Fruit fly (Drosophila melanogaster) whole organism, embryonic: ENCODE data around the gene Prx1.

Experiments used
- B-H2 ChIP-seq: fragments of 200-800 bp; sonication (Bioruptor generic); optimal IDR thresholded peaks from 2 replicates; lab custom pipeline; 2018; ENCODE audit warnings: missing biosample characterization, mild to moderate bottlenecking, missing genetic modification characterization
- CG11723 ChIP-seq: fragments of 200-800 bp; sonication (Bioruptor generic); optimal IDR thresholded peaks from 2 replicates; lab custom pipeline; 2017; ENCODE audit warnings: missing biosample characterization, mild to moderate bottlenecking, missing genetic modification characterization
- CG13123 ChIP-seq: fragments of 200-800 bp; sonication (Bioruptor generic); optimal IDR thresholded peaks from 2 replicates; lab custom pipeline; 2016; ENCODE audit warnings: missing biosample characterization, missing genetic modification characterization
- CG1529 ChIP-seq: fragments of 200-800 bp; sonication (Bioruptor generic); optimal IDR thresholded peaks from 3 replicates; lab custom pipeline; 2018; ENCODE audit warnings: missing biosample characterization, missing genetic modification characterization
- CG17385 ChIP-seq: fragments of 200-800 bp; sonication (Bioruptor generic); optimal IDR thresholded peaks from 3 replicates; lab custom pipeline; 2018; ENCODE audit warnings: missing biosample characterization, mild to moderate bottlenecking, missing genetic modification characterization
- CG18262 ChIP-seq: fragments of 200-800 bp; optimal IDR thresholded peaks from 3 replicates; lab custom pipeline; 2019; ENCODE audit warnings: missing biosample characterization, mild to moderate bottlenecking, missing genetic modification characterization, moderate library complexity
- CG2120 ChIP-seq: fragments of 200-800 bp; sonication (Bioruptor generic); optimal IDR thresholded peaks from 3 replicates; lab custom pipeline; 2016; ENCODE audit warnings: missing biosample characterization, missing genetic modification characterization
- CG2129 ChIP-seq: fragments of 200-800 bp; sonication (Bioruptor generic); IDR thresholded peaks from 2 replicates; pipeline ENCODE4 v1.3.6; 2022; ENCODE audit warnings: missing biosample characterization, missing genetic modification characterization; ENCODE audit not compliant: partially characterized antibody
- CG3726 ChIP-seq: fragments of 200-800 bp; sonication (Bioruptor generic); IDR thresholded peaks from 3 replicates; pipeline ENCODE4, ENCODE4 v1.3.6; 2022; ENCODE audit warnings: missing biosample characterization, missing genetic modification characterization
- CG7745 ChIP-seq: fragments of 200-800 bp; sonication (Bioruptor generic); optimal IDR thresholded peaks from 2 replicates; lab custom pipeline; 2018; ENCODE audit warnings: missing biosample characterization, mild to moderate bottlenecking, missing genetic modification characterization, moderate library complexity
- CG8281 ChIP-seq: fragments of 200-800 bp; sonication (Bioruptor generic); optimal IDR thresholded peaks from 2 replicates; lab custom pipeline; 2018; ENCODE audit warnings: missing biosample characterization, mild to moderate bottlenecking, missing genetic modification characterization, moderate library complexity
- CG8924 ChIP-seq: fragments of 200-800 bp; optimal IDR thresholded peaks from 3 replicates; lab custom pipeline; 2019; ENCODE audit warnings: missing biosample characterization, mild to moderate bottlenecking, missing genetic modification characterization, moderate library complexity
- CG9215 ChIP-seq: fragments of 200-800 bp; sonication (Bioruptor generic); IDR thresholded peaks from 2 replicates; pipeline ENCODE4 v1.3.6; 2022; ENCODE audit warnings: missing biosample characterization, missing genetic modification characterization
- D19A ChIP-seq: fragments of 200-800 bp; optimal IDR thresholded peaks from 3 replicates; lab custom pipeline; 2019; ENCODE audit warnings: missing biosample characterization, mild to moderate bottlenecking, missing genetic modification characterization, moderate library complexity
- Dfd ChIP-seq, 2 experiments: fragments of >200 bp; optimal IDR thresholded peaks; 2 replicates each; lab custom pipeline; 2017; ENCODE audit warnings: missing biosample characterization in 2 of 2, missing genetic modification characterization in 2 of 2
- Dip2 ChIP-seq: fragments of 200-800 bp; sonication (Bioruptor generic); IDR thresholded peaks from 2 replicates; pipeline ENCODE4 v1.3.6; 2022; ENCODE audit warnings: missing biosample characterization, missing genetic modification characterization
- Doc3 ChIP-seq: fragments of 200-800 bp; sonication (Bioruptor generic); IDR thresholded peaks from 3 replicates; pipeline ENCODE4 v1.3.6; 2022; ENCODE audit warnings: missing biosample characterization, missing genetic modification characterization; ENCODE audit not compliant: partially characterized antibody
- HLH3B ChIP-seq: fragments of 200-800 bp; sonication (Bioruptor generic); IDR thresholded peaks from 2 replicates; pipeline ENCODE4 v1.3.6; 2022; ENCODE audit warnings: missing biosample characterization, missing genetic modification characterization
- Hr3 ChIP-seq: fragments of 200-800 bp; sonication (Bioruptor generic); optimal IDR thresholded peaks from 3 replicates; lab custom pipeline; 2016; ENCODE audit warnings: missing biosample characterization, missing genetic modification characterization
- Hr78 ChIP-seq, 2 experiments: fragments of 200-800 bp in 1 of 2; fragments of >200 bp in 1 of 2; sonication (Bioruptor generic) in 1 of 2; optimal IDR thresholded peaks; 2 replicates each; lab custom pipeline; 2017 to 2019; ENCODE audit warnings: missing biosample characterization in 2 of 2, missing genetic modification characterization in 2 of 2, mild to moderate bottlenecking in 1 of 2, moderate library complexity in 1 of 2
- MESR4 ChIP-seq: fragments of 200-800 bp; sonication (Bioruptor generic); optimal IDR thresholded peaks from 2 replicates; lab custom pipeline; 2018; ENCODE audit warnings: missing biosample characterization, mild to moderate bottlenecking, missing genetic modification characterization, moderate library complexity
- Med ChIP-seq: fragments of 200-800 bp; sonication (Bioruptor generic); peaks from one replicate; lab custom pipeline; 2016; ENCODE audit warnings: missing biosample characterization, missing genetic modification characterization, mild to moderate bottlenecking, inconsistent platforms, moderate library complexity
- NFAT ChIP-seq: fragments of 200-800 bp; sonication (Bioruptor generic); IDR thresholded peaks from 2 replicates; pipeline ENCODE4 v1.3.6; 2022; ENCODE audit warnings: missing biosample characterization, missing genetic modification characterization
- Taf1 ChIP-seq: fragments of 200-800 bp; sonication (Bioruptor generic); IDR thresholded peaks from 2 replicates; pipeline ENCODE4 v1.3.6; 2022; ENCODE audit warnings: missing biosample characterization, missing genetic modification characterization
- ab ChIP-seq: fragments of 200-800 bp; sonication (Bioruptor generic); optimal IDR thresholded peaks from 2 replicates; lab custom pipeline; 2016; ENCODE audit warnings: missing biosample characterization, missing genetic modification characterization
- abd-A ChIP-seq: fragments of 200-800 bp; sonication (Bioruptor generic); optimal IDR thresholded peaks from 3 replicates; lab custom pipeline; 2019; ENCODE audit warnings: missing biosample characterization, mild to moderate bottlenecking, missing genetic modification characterization, moderate library complexity
- crol ChIP-seq: fragments of 200-800 bp; sonication (Bioruptor generic); IDR thresholded peaks from 2 replicates; pipeline ENCODE4 v1.3.6; 2022; ENCODE audit warnings: missing biosample characterization, missing genetic modification characterization
- dmrt11E ChIP-seq: fragments of 200-800 bp; sonication (Bioruptor generic); optimal IDR thresholded peaks from 3 replicates; lab custom pipeline; 2018; ENCODE audit warnings: missing biosample characterization, mild to moderate bottlenecking, missing genetic modification characterization, moderate library complexity
- esg ChIP-seq: fragments of 200-800 bp; sonication (Bioruptor generic); conservative IDR thresholded peaks from 2 replicates; pipeline ENCODE4 v1.3.6; 2022; ENCODE audit warnings: missing biosample characterization, missing genetic modification characterization
- fd102C ChIP-seq: fragments of 200-800 bp; sonication (Bioruptor generic); optimal IDR thresholded peaks from 2 replicates; lab custom pipeline; 2018; ENCODE audit warnings: missing biosample characterization, mild to moderate bottlenecking, missing genetic modification characterization, moderate library complexity
- fru ChIP-seq: fragments of >200 bp; optimal IDR thresholded peaks from 2 replicates; lab custom pipeline; 2017
- gem ChIP-seq: fragments of 200-800 bp; sonication (Bioruptor generic); optimal IDR thresholded peaks from 2 replicates; lab custom pipeline; 2019; ENCODE audit warnings: missing biosample characterization, mild to moderate bottlenecking, missing genetic modification characterization, moderate library complexity
- kni ChIP-seq: fragments of 200-800 bp; sonication (Bioruptor generic); optimal IDR thresholded peaks from 3 replicates; lab custom pipeline; 2017; ENCODE audit warnings: mild to moderate bottlenecking, missing biosample characterization, missing genetic modification reagents, missing genetic modification characterization
- lola ChIP-seq, 3 experiments: fragments of >200 bp in 2 of 3; fragments of 200-800 bp in 1 of 3; sonication (Bioruptor generic) in 1 of 3; optimal IDR thresholded peaks; 2 replicates each; lab custom pipeline; 2017 to 2019; ENCODE audit warnings: missing biosample characterization in 3 of 3, missing genetic modification characterization in 3 of 3, mild to moderate bottlenecking in 1 of 3, moderate library complexity in 1 of 3
- mam ChIP-seq: fragments of 200-800 bp; sonication (Bioruptor generic); optimal IDR thresholded peaks from 3 replicates; lab custom pipeline; 2016; ENCODE audit warnings: missing biosample characterization, missing genetic modification characterization
- org-1 ChIP-seq: fragments of 200-800 bp; sonication (Bioruptor generic); optimal IDR thresholded peaks from 2 replicates; lab custom pipeline; 2017; ENCODE audit warnings: missing biosample characterization, missing genetic modification characterization
- phol ChIP-seq: fragments of 200-800 bp; sonication (Bioruptor generic); optimal IDR thresholded peaks from 3 replicates; lab custom pipeline; 2018; ENCODE audit warnings: missing biosample characterization, mild to moderate bottlenecking, missing genetic modification characterization, moderate library complexity
- pita ChIP-seq: fragments of 200-800 bp; sonication (Bioruptor generic); optimal IDR thresholded peaks from 2 replicates; lab custom pipeline; 2017; ENCODE audit warnings: missing biosample characterization, mild to moderate bottlenecking, missing genetic modification characterization
- ro ChIP-seq: fragments of 200-800 bp; sonication (Bioruptor generic); IDR thresholded peaks from 2 replicates; pipeline ENCODE4 v1.3.6; 2022; ENCODE audit warnings: missing biosample characterization, missing genetic modification characterization
- row ChIP-seq: fragments of 200-800 bp; sonication (Bioruptor generic); IDR thresholded peaks from 3 replicates; pipeline ENCODE4 v1.3.6; 2022; ENCODE audit warnings: missing biosample characterization, missing genetic modification characterization
- slp2 ChIP-seq: fragments of 200-800 bp; sonication (Bioruptor generic); optimal IDR thresholded peaks from 2 replicates; lab custom pipeline; 2016; ENCODE audit warnings: missing biosample characterization, missing genetic modification characterization
- sr ChIP-seq: fragments of 200-800 bp; sonication (Bioruptor generic); IDR thresholded peaks from 3 replicates; pipeline ENCODE4 v1.3.6; 2022; ENCODE audit warnings: missing biosample characterization, missing genetic modification characterization
- stwl ChIP-seq: fragments of 200-800 bp; sonication (Bioruptor generic); optimal IDR thresholded peaks from 3 replicates; lab custom pipeline; 2018; ENCODE audit warnings: missing biosample characterization, mild to moderate bottlenecking, missing genetic modification characterization, moderate library complexity
- tin ChIP-seq: fragments of 200-800 bp; sonication (Bioruptor generic); optimal IDR thresholded peaks from 3 replicates; lab custom pipeline; 2016; ENCODE audit warnings: missing biosample characterization, missing genetic modification characterization
- tx ChIP-seq: fragments of 200-800 bp; sonication (Bioruptor generic); optimal IDR thresholded peaks from 2 replicates; lab custom pipeline; 2016; ENCODE audit warnings: missing biosample characterization, missing genetic modification characterization
- z ChIP-seq: fragments of 200-800 bp; sonication (Bioruptor generic); IDR thresholded peaks from 3 replicates; pipeline ENCODE4 v1.3.6; 2022; ENCODE audit warnings: missing biosample characterization, missing genetic modification characterization

Gene Prx1

dm6 chr3L:15199216-15200090 lies 8.2 kb upstream of the Prx1 start (continued):
- TF ChIP-seq tin (no peak), CG2120 (no peak), fd102C (GFP tag; lab: Kevin White, UChicago) (no peak), tx (GFP tag; lab: Kevin White, UChicago) (no peak), CG8924 (peak; percentile 13), CG2129 (GFP tag; lab: Robert Waterston, UW) (no peak)

dm6 chr3L:15200280-15200987 lies 7.2 kb upstream of the Prx1 start:
- no peak for TF ChIP-seq fru (lab: Kevin White, UChicago)
- peak; percentile 14 for TF ChIP-seq kni (GFP tag; lab: Kevin White, UChicago)
- TF ChIP-seq Doc3 = no peak
- peak; percentile 17 for TF ChIP-seq gem (tag; lab: Kevin White, UChicago)
- peak; percentile 50; the same call in 1 of the 2 replicates for TF ChIP-seq crol (GFP tag; lab: Robert Waterston, UW)
- no peak for TF ChIP-seq CG2120
- no peak for TF ChIP-seq Taf1 (GFP tag; lab: Robert Waterston, UW)
- no peak for TF ChIP-seq Dip2 (GFP tag; lab: Robert Waterston, UW)
- peak; percentile 50 for TF ChIP-seq dmrt11E (tag; lab: Kevin White, UChicago)
- TF ChIP-seq HLH3B (GFP tag; lab: Robert Waterston, UW) = no peak
- TF ChIP-seq stwl (tag; lab: Kevin White, UChicago) = no peak
- TF ChIP-seq mam = no peak
- TF ChIP-seq lola (GFP tag; optimal IDR thresholded peaks at IDR 0.05; lab: Kevin White, UChicago) = peak in 1 of 3 experiments; percentile 44
- TF ChIP-seq NFAT = no peak
- TF ChIP-seq org-1 (GFP tag; lab: Kevin White, UChicago) = no peak
- peak; percentile 39 for TF ChIP-seq CG18262 (tag; lab: Kevin White, UChicago)
- no peak for TF ChIP-seq CG8281 (tag; lab: Kevin White, UChicago)
- peak; percentile 10 for TF ChIP-seq CG7745
- TF ChIP-seq Med = peak; percentile 52
- no peak for TF ChIP-seq CG17385 (GFP tag; lab: Kevin White, UChicago)
- TF ChIP-seq abd-A (tag; lab: Kevin White, UChicago) = peak; percentile 20
- no peak for TF ChIP-seq ro (GFP tag; lab: Robert Waterston, UW)
- no peak for TF ChIP-seq CG11723 (GFP tag; lab: Kevin White, UChicago)
- TF ChIP-seq CG9215 (GFP tag; lab: Robert Waterston, UW) = no peak
- no peak for TF ChIP-seq MESR4
- no peak for TF ChIP-seq sr
- TF ChIP-seq z = 0 out of 3 replicates have a peak, but pooled peaks have one; percentile 26
- no peak for TF ChIP-seq Dfd (GFP tag; optimal IDR thresholded peaks at IDR 0.05; lab: Kevin White, UChicago)
- TF ChIP-seq B-H2 (GFP tag; lab: Kevin White, UChicago) = no peak
- TF ChIP-seq Hr3 (GFP tag; lab: Kevin White, UChicago) = no peak
- TF ChIP-seq pita = no peak
- no peak for TF ChIP-seq slp2 (GFP tag; lab: Kevin White, UChicago)
- TF ChIP-seq D19A (tag; lab: Kevin White, UChicago) = peak; percentile 96
- peak; percentile 10; the same call in 1 of the 3 replicates for TF ChIP-seq row (GFP tag; lab: Robert Waterston, UW)
- no peak for TF ChIP-seq CG13123 (GFP tag; lab: Kevin White, UChicago)
- peak in 1 of 2 experiments; percentile 88 for TF ChIP-seq Hr78 (GFP tag; optimal IDR thresholded peaks at IDR 0.05; lab: Kevin White, UChicago)
- TF ChIP-seq phol = peak; percentile 14
- TF ChIP-seq CG3726 (GFP tag; lab: Robert Waterston, UW) = 0 out of 3 replicates have a peak, but pooled peaks have one; percentile 23
- TF ChIP-seq esg (GFP tag; lab: Robert Waterston, UW) = no peak
- TF ChIP-seq ab (GFP tag; lab: Kevin White, UChicago) = no peak
- TF ChIP-seq CG1529 = no peak
